Fruit fly (Drosophila melanogaster) whole organism, embryonic: Measurements from ENCODE around the gene CG12020.
A peak's percentile ranks its signal among the peaks of the same experiment; 100 is the strongest.

Experiments used
- Aef1 ChIP-seq: fragments of 200-800 bp; sonication (Bioruptor generic); IDR thresholded peaks from 3 replicates; pipeline ENCODE4 v1.3.6; 2022; ENCODE audit warnings: missing biosample characterization, missing genetic modification characterization
- Atf-2 ChIP-seq: fragments of 200-800 bp; sonication (Bioruptor generic); optimal IDR thresholded peaks from 2 replicates; lab custom pipeline; 2016; ENCODE audit warnings: missing biosample characterization, missing genetic modification characterization
- CG10321 ChIP-seq: fragments of 200-800 bp; sonication (Bioruptor generic); IDR thresholded peaks from 2 replicates; pipeline ENCODE4 v1.3.6; 2022; ENCODE audit warnings: missing biosample characterization, missing genetic modification characterization
- CG10979 ChIP-seq: fragments of 200-800 bp; sonication (Bioruptor generic); optimal IDR thresholded peaks from 2 replicates; lab custom pipeline; 2018; ENCODE audit warnings: missing biosample characterization, mild to moderate bottlenecking, missing genetic modification characterization, moderate library complexity
- CG11085 ChIP-seq: fragments of 200-800 bp; sonication (Bioruptor generic); IDR thresholded peaks from 2 replicates; pipeline ENCODE4 v1.3.6; 2022; ENCODE audit warnings: missing biosample characterization, missing genetic modification characterization
- CG11456 ChIP-seq: fragments of 200-800 bp; sonication (Bioruptor generic); IDR thresholded peaks from 3 replicates; pipeline ENCODE4 v1.3.6; 2022; ENCODE audit warnings: missing biosample characterization, missing genetic modification characterization
- CG12071 ChIP-seq: fragments of 200-800 bp; sonication (Bioruptor generic); optimal IDR thresholded peaks from 3 replicates; lab custom pipeline; 2018; ENCODE audit warnings: missing biosample characterization, mild to moderate bottlenecking, missing genetic modification characterization
- CG13287 ChIP-seq: fragments of 200-800 bp; sonication (Bioruptor generic); IDR thresholded peaks from 2 replicates; pipeline ENCODE4 v1.3.6; 2022; ENCODE audit warnings: missing biosample characterization, missing genetic modification characterization; ENCODE audit not compliant: partially characterized antibody
- CG13894 ChIP-seq: fragments of 200-800 bp; sonication (Bioruptor generic); optimal IDR thresholded peaks from 3 replicates; lab custom pipeline; 2018; ENCODE audit warnings: missing biosample characterization, mild to moderate bottlenecking, missing genetic modification characterization, moderate library complexity
- CG1792 ChIP-seq: fragments of 200-800 bp; sonication (Bioruptor generic); optimal IDR thresholded peaks from 2 replicates; lab custom pipeline; 2016; ENCODE audit warnings: missing biosample characterization, missing genetic modification characterization
- CG1832 ChIP-seq: fragments of 200-800 bp; sonication (Bioruptor generic); optimal IDR thresholded peaks from 2 replicates; lab custom pipeline; 2017; ENCODE audit warnings: missing biosample characterization, mild to moderate bottlenecking, missing genetic modification characterization, inconsistent platforms
- CG2202 ChIP-seq: fragments of 200-800 bp; sonication (Bioruptor generic); optimal IDR thresholded peaks from 2 replicates; lab custom pipeline; 2018; ENCODE audit warnings: missing biosample characterization, mild to moderate bottlenecking, missing genetic modification characterization
- CG2889 ChIP-seq: fragments of 200-800 bp; sonication (Bioruptor generic); IDR thresholded peaks from 3 replicates; pipeline ENCODE4 v1.3.6; 2022; ENCODE audit warnings: missing biosample characterization, missing genetic modification characterization
- CG4707 ChIP-seq: fragments of 200-800 bp; sonication (Bioruptor generic); optimal IDR thresholded peaks from 2 replicates; lab custom pipeline; 2018; ENCODE audit warnings: missing biosample characterization, mild to moderate bottlenecking, missing genetic modification characterization, moderate library complexity
- CG4820 ChIP-seq: fragments of 200-800 bp; sonication (Bioruptor generic); optimal IDR thresholded peaks from 3 replicates; lab custom pipeline; 2016; ENCODE audit warnings: missing biosample characterization, missing genetic modification characterization
- CG5180 ChIP-seq: fragments of 200-800 bp; sonication (Bioruptor generic); optimal IDR thresholded peaks from 3 replicates; lab custom pipeline; 2017; ENCODE audit warnings: missing biosample characterization, missing genetic modification characterization, mild to moderate bottlenecking, moderate library complexity, missing genetic modification reagents
- CG6813 ChIP-seq: fragments of 200-800 bp; sonication (Bioruptor generic); optimal IDR thresholded peaks from 2 replicates; lab custom pipeline; 2017; ENCODE audit warnings: missing biosample characterization, missing genetic modification characterization, mild to moderate bottlenecking, moderate library complexity, missing genetic modification reagents
- CG6854 ChIP-seq: fragments of 200-800 bp; sonication (Bioruptor generic); optimal IDR thresholded peaks from 3 replicates; lab custom pipeline; 2017; ENCODE audit warnings: missing biosample characterization, mild to moderate bottlenecking, missing genetic modification characterization
- CG7928 ChIP-seq: fragments of 200-800 bp; sonication (Bioruptor generic); optimal IDR thresholded peaks from 2 replicates; lab custom pipeline; 2017; ENCODE audit warnings: missing biosample characterization, mild to moderate bottlenecking, missing genetic modification characterization
- CG8765 ChIP-seq: fragments of 200-800 bp; sonication (Bioruptor generic); IDR thresholded peaks from 2 replicates; pipeline ENCODE4 v1.3.6; 2022; ENCODE audit warnings: missing biosample characterization, missing genetic modification characterization
- CG9215 ChIP-seq: fragments of 200-800 bp; sonication (Bioruptor generic); IDR thresholded peaks from 2 replicates; pipeline ENCODE4 v1.3.6; 2022; ENCODE audit warnings: missing biosample characterization, missing genetic modification characterization
- CG9932 ChIP-seq: fragments of 200-800 bp; sonication (Bioruptor generic); IDR thresholded peaks from 2 replicates; pipeline ENCODE4 v1.3.6; 2022; ENCODE audit warnings: missing biosample characterization, missing genetic modification characterization
- CkIIα-i1 ChIP-seq: fragments of 200-800 bp; sonication (Bioruptor generic); IDR thresholded peaks from 2 replicates; pipeline ENCODE4 v1.3.6; 2022; ENCODE audit warnings: missing biosample characterization, missing genetic modification characterization
- Dll ChIP-seq: fragments of 200-800 bp; sonication (Bioruptor generic); IDR thresholded peaks from 4 replicates; pipeline ENCODE4 v1.3.6; 2022; ENCODE audit warnings: missing biosample characterization, missing genetic modification characterization; ENCODE audit not compliant: partially characterized antibody
- Fer1 ChIP-seq: fragments of 200-800 bp; sonication (Bioruptor generic); optimal IDR thresholded peaks from 2 replicates; lab custom pipeline; 2017; ENCODE audit warnings: missing biosample characterization, mild to moderate bottlenecking, missing genetic modification characterization
- Lpt ChIP-seq: fragments of >200 bp; optimal IDR thresholded peaks from 2 replicates; lab custom pipeline; 2018; ENCODE audit warnings: missing biosample characterization, missing genetic modification characterization
- Ptx1 ChIP-seq: fragments of 200-800 bp; sonication (Bioruptor generic); IDR thresholded peaks from 2 replicates; pipeline ENCODE4 v1.3.6; 2022; ENCODE audit warnings: missing biosample characterization, missing genetic modification characterization
- Spps ChIP-seq: fragments of 200-800 bp; sonication (Bioruptor generic); optimal IDR thresholded peaks from 2 replicates; lab custom pipeline; 2018; ENCODE audit warnings: missing biosample characterization, mild to moderate bottlenecking, missing genetic modification characterization
- Xrp1 ChIP-seq: fragments of 200-800 bp; sonication (Bioruptor generic); IDR thresholded peaks from 2 replicates; pipeline ENCODE4 v1.3.6; 2022; ENCODE audit warnings: missing biosample characterization, missing genetic modification characterization
- az2 ChIP-seq: fragments of 200-800 bp; sonication (Bioruptor generic); optimal IDR thresholded peaks from 3 replicates; lab custom pipeline; 2016; ENCODE audit warnings: missing biosample characterization, missing genetic modification characterization
- bowl ChIP-seq: fragments of 200-800 bp; sonication (Bioruptor generic); IDR thresholded peaks from 2 replicates; pipeline ENCODE4 v1.3.6; 2022; ENCODE audit warnings: missing biosample characterization, missing genetic modification characterization
- cad ChIP-seq: fragments of >200 bp; optimal IDR thresholded peaks from 2 replicates; lab custom pipeline; 2017; ENCODE audit warnings: missing biosample characterization, missing genetic modification characterization
- gce ChIP-seq: fragments of 200-800 bp; sonication (Bioruptor generic); IDR thresholded peaks from 3 replicates; pipeline ENCODE4 v1.3.6; 2022; ENCODE audit warnings: missing biosample characterization, missing genetic modification characterization
- gfzf ChIP-seq: fragments of 200-800 bp; sonication (Bioruptor generic); optimal IDR thresholded peaks from 2 replicates; lab custom pipeline; 2016; ENCODE audit warnings: missing biosample characterization, mild to moderate bottlenecking, missing genetic modification characterization, moderate library complexity
- hkb ChIP-seq, 2 experiments: fragments of 200-800 bp in 1 of 2; fragments of >200 bp in 1 of 2; sonication (Bioruptor generic) in 1 of 2; IDR thresholded peaks in 1 of 2; optimal IDR thresholded peaks in 1 of 2; 2 replicates each; pipeline versions ENCODE4 v1.3.6 to Lab custom; 2017 to 2022; ENCODE audit warnings: missing biosample characterization in 1 of 2, missing genetic modification characterization in 1 of 2
- ken ChIP-seq: fragments of 200-800 bp; sonication (Bioruptor generic); IDR thresholded peaks from 3 replicates; pipeline ENCODE4 v1.3.6; 2022; ENCODE audit warnings: missing biosample characterization, missing genetic modification characterization
- lov ChIP-seq, 2 experiments: fragments of 200-800 bp in 1 of 2; fragments of >200 bp in 1 of 2; sonication (Bioruptor generic) in 1 of 2; IDR thresholded peaks in 1 of 2; optimal IDR thresholded peaks in 1 of 2; 2 replicates in 1 of 2; 3 replicates in 1 of 2; pipeline versions ENCODE4 v1.3.6 to Lab custom; 2017 to 2022; ENCODE audit warnings: missing biosample characterization in 1 of 2, missing genetic modification characterization in 1 of 2
- nerfin-2 ChIP-seq: fragments of 200-800 bp; sonication (Bioruptor generic); IDR thresholded peaks from 2 replicates; pipeline ENCODE4 v1.3.6; 2022; ENCODE audit warnings: missing biosample characterization, missing genetic modification characterization; ENCODE audit not compliant: partially characterized antibody
- nom ChIP-seq: fragments of 200-800 bp; sonication (Bioruptor generic); optimal IDR thresholded peaks from 2 replicates; lab custom pipeline; 2017; ENCODE audit warnings: missing biosample characterization, missing genetic modification characterization, mild to moderate bottlenecking, moderate library complexity, missing genetic modification reagents
- otp ChIP-seq: fragments of 200-800 bp; sonication (Bioruptor generic); IDR thresholded peaks from 3 replicates; pipeline ENCODE4, ENCODE4 v1.3.6; 2022; ENCODE audit warnings: missing biosample characterization, missing genetic modification characterization
- peb ChIP-seq: fragments of 200-800 bp; sonication (Bioruptor generic); IDR thresholded peaks from 2 replicates; pipeline ENCODE4 v1.3.6; 2022; ENCODE audit warnings: missing biosample characterization, missing genetic modification characterization
- pho ChIP-seq: fragments of 200-800 bp; sonication (Bioruptor generic); optimal IDR thresholded peaks from 2 replicates; lab custom pipeline; 2016; ENCODE audit warnings: missing biosample characterization, missing genetic modification characterization
- sens-2 ChIP-seq: fragments of 200-800 bp; sonication (Bioruptor generic); IDR thresholded peaks from 2 replicates; pipeline ENCODE4 v1.3.6; 2022; ENCODE audit warnings: missing biosample characterization, missing genetic modification characterization
- tin ChIP-seq: fragments of 200-800 bp; sonication (Bioruptor generic); optimal IDR thresholded peaks from 3 replicates; lab custom pipeline; 2016; ENCODE audit warnings: missing biosample characterization, missing genetic modification characterization
- ttk ChIP-seq: fragments of 200-800 bp; sonication (Bioruptor generic); IDR thresholded peaks from 2 replicates; pipeline ENCODE4 v2.1.2; 2022; ENCODE audit warnings: missing biosample characterization, missing genetic modification characterization
- unc-4 ChIP-seq: fragments of 200-800 bp; sonication (Bioruptor generic); IDR thresholded peaks from 2 replicates; pipeline ENCODE4 v1.3.6; 2022; ENCODE audit warnings: missing biosample characterization, missing genetic modification characterization; ENCODE audit not compliant: partially characterized antibody
- unpg ChIP-seq: fragments of 200-800 bp; sonication (Bioruptor generic); optimal IDR thresholded peaks from 3 replicates; lab custom pipeline; 2018; ENCODE audit warnings: missing biosample characterization, mild to moderate bottlenecking, missing genetic modification characterization, moderate library complexity
- zfh1 ChIP-seq: fragments of 200-800 bp; sonication (Bioruptor generic); IDR thresholded peaks from 3 replicates; pipeline ENCODE4 v1.3.6; 2022; ENCODE audit warnings: missing biosample characterization, missing genetic modification characterization

CG12020 gene

DNA sequence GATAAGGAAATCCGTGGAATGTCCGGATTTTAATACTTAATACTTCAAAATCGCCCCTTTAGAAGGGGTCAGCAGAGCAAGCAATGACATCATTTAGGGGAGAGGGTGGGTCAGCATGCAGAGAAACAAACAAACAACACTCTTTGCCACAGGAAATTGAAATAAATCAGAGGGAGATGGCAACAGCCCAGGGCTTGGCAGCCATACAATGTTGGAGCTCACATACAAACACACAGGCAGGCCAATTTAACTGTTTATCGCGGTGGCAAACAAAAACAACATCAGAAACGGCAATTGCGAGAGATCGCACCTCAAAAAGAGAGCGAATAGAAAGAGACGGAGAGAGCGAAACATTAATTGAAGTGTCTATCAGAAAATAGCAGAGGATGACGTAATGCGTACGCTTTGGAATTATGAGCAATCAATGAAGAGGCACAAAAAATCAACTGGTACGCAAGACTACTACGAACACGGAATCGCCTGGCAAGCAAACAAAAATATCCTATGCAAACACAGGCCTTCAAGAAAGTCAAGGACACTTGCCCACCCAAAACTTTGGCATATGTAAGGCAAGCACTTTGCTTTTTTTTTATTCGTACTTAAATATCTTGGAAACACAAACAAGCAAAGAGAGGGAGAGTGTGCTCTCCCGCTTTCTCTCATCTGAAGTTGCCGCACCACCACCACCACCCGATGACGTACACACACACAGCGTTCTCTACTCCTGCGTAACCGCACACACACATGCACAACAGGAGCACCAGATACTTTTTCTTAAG, 2.8 kb upstream of the CG12020 start (continued):
- TF ChIP-seq Ptx1 (GFP tag; lab: Robert Waterston, UW), result no peak
- TF ChIP-seq Aef1 (GFP tag; lab: Robert Waterston, UW), result peak; percentile 64
- TF ChIP-seq CG13894 (tag; lab: Kevin White, UChicago), result peak; percentile 74
- peak; percentile 47 for TF ChIP-seq CG5180 (GFP tag; lab: Kevin White, UChicago)
- TF ChIP-seq nerfin-2 (GFP tag; lab: Robert Waterston, UW), result no peak
- peak; percentile 21 for TF ChIP-seq CG6813
- no peak for TF ChIP-seq tin (GFP tag; lab: Kevin White, UChicago)
- no peak for TF ChIP-seq Atf-2 (GFP tag; lab: Kevin White, UChicago)
- no peak for TF ChIP-seq CG2889 (GFP tag; lab: Robert Waterston, UW)
- TF ChIP-seq CG7928 (GFP tag; lab: Kevin White, UChicago), result peak; percentile 73
- TF ChIP-seq Xrp1 (GFP tag; lab: Robert Waterston, UW), result peak; percentile 31; the same call in 1 of the 2 replicates
- peak; percentile 71 for TF ChIP-seq lov (optimal IDR thresholded peaks at IDR 0.05; lab: Kevin White, UChicago)
- TF ChIP-seq lov (GFP tag; IDR thresholded peaks at IDR 0.05; lab: Robert Waterston, UW), result peak; percentile 54; the same call in 1 of the 3 replicates
- 0 out of 4 replicates have a peak, but pooled peaks have one; percentile 23 for TF ChIP-seq Dll (GFP tag; lab: Robert Waterston, UW)
- TF ChIP-seq CG6854, result peak; percentile 31
- no peak for TF ChIP-seq gfzf (GFP tag; lab: Kevin White, UChicago)
- TF ChIP-seq nom (GFP tag; lab: Kevin White, UChicago), result no peak
- peak; percentile 26; the same call in 1 of the 3 replicates for TF ChIP-seq CG11456 (GFP tag; lab: Robert Waterston, UW)
- TF ChIP-seq CG4820, result no peak
- no peak for TF ChIP-seq Lpt (GFP tag; lab: Kevin White, UChicago)
- 0 out of 2 replicates have a peak, but pooled peaks have one; percentile 28 for TF ChIP-seq unc-4 (GFP tag; lab: Robert Waterston, UW)
- no peak for TF ChIP-seq peb (GFP tag; lab: Robert Waterston, UW)
- no peak for TF ChIP-seq ken (GFP tag; lab: Robert Waterston, UW)
- TF ChIP-seq CG12071, result peak; percentile 71
- TF ChIP-seq pho (GFP tag; lab: Kevin White, UChicago), result no peak
- TF ChIP-seq CG9215 (GFP tag; lab: Robert Waterston, UW), result no peak
- TF ChIP-seq zfh1 (GFP tag; lab: Robert Waterston, UW), result 0 out of 3 replicates have a peak, but pooled peaks have one; percentile 32
- TF ChIP-seq CG8765 (GFP tag; lab: Robert Waterston, UW), result no peak
- TF ChIP-seq sens-2 (GFP tag; lab: Robert Waterston, UW), result no peak
- no peak for TF ChIP-seq Spps (tag; lab: Kevin White, UChicago)
- peak; percentile 79 for TF ChIP-seq CG10321 (GFP tag; lab: Robert Waterston, UW)
- TF ChIP-seq otp, result peak; percentile 57; the same call in 1 of the 3 replicates
- TF ChIP-seq CG9932 (GFP tag; lab: Robert Waterston, UW), result peak; percentile 50; the same call in 1 of the 2 replicates
- no peak for TF ChIP-seq cad (GFP tag; lab: Kevin White, UChicago)
- no peak for TF ChIP-seq unpg (GFP tag; lab: Kevin White, UChicago)
- no peak for TF ChIP-seq gce (GFP tag; lab: Robert Waterston, UW)
- no peak; the same call in 1 of the 2 replicates for TF ChIP-seq CG13287 (GFP tag; lab: Robert Waterston, UW)
- TF ChIP-seq CG11085 (GFP tag; lab: Robert Waterston, UW), result no peak
- TF ChIP-seq CG4707 (GFP tag; lab: Kevin White, UChicago), result no peak
- TF ChIP-seq CkIIα-i1, result no peak
- peak; percentile 18; the same call in 1 of the 2 replicates for TF ChIP-seq ttk
- TF ChIP-seq CG1792 (GFP tag; lab: Kevin White, UChicago), result no peak
- peak; percentile 48; the same call in 1 of the 2 replicates for TF ChIP-seq bowl
- TF ChIP-seq CG10979 (tag; lab: Kevin White, UChicago), result no peak
- TF ChIP-seq CG1832, result peak; percentile 63
- TF ChIP-seq hkb (optimal IDR thresholded peaks at IDR 0.05; lab: Kevin White, UChicago), result no peak
- peak; percentile 34; the same call in 1 of the 2 replicates for TF ChIP-seq hkb (GFP tag; IDR thresholded peaks at IDR 0.05; lab: Robert Waterston, UW)
- TF ChIP-seq az2, result no peak
- TF ChIP-seq CG2202, result no peak
- TF ChIP-seq Fer1, result peak; percentile 57
